Fruit fly (Drosophila melanogaster) whole organism, embryonic: ENCODE results near the gene CG42764.
A peak's percentile ranks its signal among the peaks of the same experiment; 100 is the strongest.

Source experiments
- Ada2b ChIP-seq: fragments of 200-800 bp; sonication (Bioruptor generic); IDR thresholded peaks from 2 replicates; pipeline ENCODE4 v1.3.6; 2022; ENCODE audit warnings: missing biosample characterization, missing genetic modification characterization
- Aef1 ChIP-seq: fragments of 200-800 bp; sonication (Bioruptor generic); IDR thresholded peaks from 3 replicates; pipeline ENCODE4 v1.3.6; 2022; ENCODE audit warnings: missing biosample characterization, missing genetic modification characterization
- Bteb2 ChIP-seq: fragments of 200-800 bp; sonication (Bioruptor generic); optimal IDR thresholded peaks from 2 replicates; lab custom pipeline; 2016; ENCODE audit warnings: missing biosample characterization, missing genetic modification characterization
- CG10267 ChIP-seq: fragments of 200-800 bp; sonication (Bioruptor generic); optimal IDR thresholded peaks from 2 replicates; lab custom pipeline; 2018; ENCODE audit warnings: missing biosample characterization, mild to moderate bottlenecking, missing genetic modification characterization, moderate library complexity
- CG12659 ChIP-seq: fragments of 200-800 bp; sonication (Bioruptor generic); optimal IDR thresholded peaks from 3 replicates; lab custom pipeline; 2017; ENCODE audit warnings: mild to moderate bottlenecking, missing biosample characterization, missing genetic modification reagents, missing genetic modification characterization
- CG13287 ChIP-seq: fragments of 200-800 bp; sonication (Bioruptor generic); IDR thresholded peaks from 2 replicates; pipeline ENCODE4 v1.3.6; 2022; ENCODE audit warnings: missing biosample characterization, missing genetic modification characterization; ENCODE audit not compliant: partially characterized antibody
- CG14667 ChIP-seq: fragments of 200-800 bp; sonication (Bioruptor generic); IDR thresholded peaks from 2 replicates; pipeline ENCODE4 v1.3.6; 2022; ENCODE audit warnings: missing biosample characterization, missing genetic modification characterization
- CG2199 ChIP-seq: fragments of 200-800 bp; sonication (Bioruptor generic); IDR thresholded peaks from 3 replicates; pipeline ENCODE4 v1.3.6; 2022; ENCODE audit warnings: missing biosample characterization, missing genetic modification characterization
- CG2712 ChIP-seq: fragments of 200-800 bp; optimal IDR thresholded peaks from 3 replicates; lab custom pipeline; 2019; ENCODE audit warnings: missing biosample characterization, mild to moderate bottlenecking, missing genetic modification characterization, moderate library complexity
- CG34224 ChIP-seq: fragments of 200-800 bp; sonication (Bioruptor generic); IDR thresholded peaks from 3 replicates; pipeline ENCODE4 v1.3.6; 2022; ENCODE audit warnings: missing biosample characterization, missing genetic modification characterization; ENCODE audit not compliant: partially characterized antibody
- CG4617 ChIP-seq: fragments of 200-800 bp; sonication (Bioruptor generic); optimal IDR thresholded peaks from 3 replicates; lab custom pipeline; 2016; ENCODE audit warnings: missing biosample characterization, missing genetic modification characterization, borderline replicate concordance
- CG6654 ChIP-seq: fragments of 200-800 bp; sonication (Bioruptor generic); optimal IDR thresholded peaks from 2 replicates; lab custom pipeline; 2017; ENCODE audit warnings: missing biosample characterization, mild to moderate bottlenecking, missing genetic modification characterization
- CG6791 ChIP-seq: fragments of 200-800 bp; sonication (Bioruptor generic); IDR thresholded peaks from 3 replicates; pipeline ENCODE4 v1.3.6; 2022; ENCODE audit warnings: missing biosample characterization, missing genetic modification characterization; ENCODE audit not compliant: partially characterized antibody
- Dll ChIP-seq: fragments of 200-800 bp; sonication (Bioruptor generic); IDR thresholded peaks from 4 replicates; pipeline ENCODE4 v1.3.6; 2022; ENCODE audit warnings: missing biosample characterization, missing genetic modification characterization; ENCODE audit not compliant: partially characterized antibody
- Doc3 ChIP-seq: fragments of 200-800 bp; sonication (Bioruptor generic); IDR thresholded peaks from 3 replicates; pipeline ENCODE4 v1.3.6; 2022; ENCODE audit warnings: missing biosample characterization, missing genetic modification characterization; ENCODE audit not compliant: partially characterized antibody
- Dp ChIP-seq: fragments of 200-800 bp; sonication (Bioruptor generic); optimal IDR thresholded peaks from 2 replicates; lab custom pipeline; 2018; ENCODE audit warnings: missing biosample characterization, mild to moderate bottlenecking, missing genetic modification characterization, moderate library complexity
- Dref ChIP-seq: fragments of 200-800 bp; sonication (Bioruptor generic); IDR thresholded peaks from 2 replicates; pipeline ENCODE4 v1.3.6; 2022; ENCODE audit warnings: missing biosample characterization, missing genetic modification characterization
- Elba2 ChIP-seq: fragments of 200-800 bp; sonication (Bioruptor generic); optimal IDR thresholded peaks from 3 replicates; lab custom pipeline; 2016; ENCODE audit warnings: missing biosample characterization, missing genetic modification characterization
- Fer2 ChIP-seq: fragments of 200-800 bp; sonication (Bioruptor generic); optimal IDR thresholded peaks from 2 replicates; lab custom pipeline; 2018; ENCODE audit warnings: missing biosample characterization, mild to moderate bottlenecking, missing genetic modification characterization, moderate library complexity
- Hr3 ChIP-seq: fragments of 200-800 bp; sonication (Bioruptor generic); optimal IDR thresholded peaks from 3 replicates; lab custom pipeline; 2016; ENCODE audit warnings: missing biosample characterization, missing genetic modification characterization
- MBD-R2 ChIP-seq: fragments of 200-800 bp; sonication (Bioruptor generic); IDR thresholded peaks from 2 replicates; pipeline ENCODE4 v1.3.6; 2022; ENCODE audit warnings: missing biosample characterization, missing genetic modification characterization
- MESR4 ChIP-seq: fragments of 200-800 bp; sonication (Bioruptor generic); optimal IDR thresholded peaks from 2 replicates; lab custom pipeline; 2018; ENCODE audit warnings: missing biosample characterization, mild to moderate bottlenecking, missing genetic modification characterization, moderate library complexity
- Myb ChIP-seq: fragments of 200-800 bp; sonication (Bioruptor generic); optimal IDR thresholded peaks from 2 replicates; lab custom pipeline; 2016; ENCODE audit warnings: missing biosample characterization, missing genetic modification characterization
- Nf-YB ChIP-seq: fragments of 200-800 bp; sonication (Bioruptor generic); optimal IDR thresholded peaks from 3 replicates; lab custom pipeline; 2019; ENCODE audit warnings: missing biosample characterization, mild to moderate bottlenecking, missing genetic modification characterization, moderate library complexity
- Scr ChIP-seq: fragments of 200-800 bp; sonication (Bioruptor generic); IDR thresholded peaks from 2 replicates; pipeline ENCODE4 v1.3.6; 2022; ENCODE audit warnings: missing biosample characterization, missing genetic modification characterization; ENCODE audit not compliant: partially characterized antibody
- Sry-β ChIP-seq: fragments of 200-800 bp; sonication (Bioruptor generic); optimal IDR thresholded peaks from 2 replicates; lab custom pipeline; 2018; ENCODE audit warnings: missing biosample characterization, mild to moderate bottlenecking, missing genetic modification characterization, moderate library complexity
- Sry-δ ChIP-seq: fragments of 200-800 bp; sonication (Bioruptor generic); optimal IDR thresholded peaks from 2 replicates; lab custom pipeline; 2016; ENCODE audit warnings: missing biosample characterization, missing genetic modification characterization
- Ssrp ChIP-seq: fragments of 200-800 bp; sonication (Bioruptor generic); optimal IDR thresholded peaks from 2 replicates; lab custom pipeline; 2018; ENCODE audit warnings: missing biosample characterization, mild to moderate bottlenecking, missing genetic modification characterization, moderate library complexity
- amos ChIP-seq: fragments of 200-800 bp; sonication (Bioruptor generic); IDR thresholded peaks from 2 replicates; pipeline ENCODE4 v1.3.6; 2022; ENCODE audit warnings: missing biosample characterization, missing genetic modification characterization; ENCODE audit not compliant: partially characterized antibody
- bbx ChIP-seq: fragments of 200-800 bp; sonication (Bioruptor generic); IDR thresholded peaks from 2 replicates; pipeline ENCODE4 v1.3.6; 2022; ENCODE audit warnings: missing biosample characterization, missing genetic modification characterization; ENCODE audit not compliant: partially characterized antibody
- chinmo ChIP-seq: fragments of 200-800 bp; sonication (Bioruptor generic); IDR thresholded peaks from 4 replicates; pipeline ENCODE4 v1.3.6; 2022; ENCODE audit warnings: missing biosample characterization, missing genetic modification characterization; ENCODE audit not compliant: partially characterized antibody
- fd3F ChIP-seq: fragments of 200-800 bp; sonication (Bioruptor generic); optimal IDR thresholded peaks from 2 replicates; lab custom pipeline; 2018; ENCODE audit warnings: missing biosample characterization, mild to moderate bottlenecking, missing genetic modification characterization, moderate library complexity
- gfzf ChIP-seq: fragments of 200-800 bp; sonication (Bioruptor generic); optimal IDR thresholded peaks from 2 replicates; lab custom pipeline; 2016; ENCODE audit warnings: missing biosample characterization, mild to moderate bottlenecking, missing genetic modification characterization, moderate library complexity
- her ChIP-seq: fragments of 200-800 bp; sonication (Bioruptor generic); optimal IDR thresholded peaks from 2 replicates; lab custom pipeline; 2016; ENCODE audit warnings: missing biosample characterization, missing genetic modification characterization
- luna ChIP-seq: fragments of 200-800 bp; sonication (Bioruptor generic); optimal IDR thresholded peaks from 2 replicates; lab custom pipeline; 2016; ENCODE audit warnings: missing biosample characterization, missing genetic modification characterization
- nerfin-1 ChIP-seq: fragments of 200-800 bp; sonication (Bioruptor generic); optimal IDR thresholded peaks from 3 replicates; lab custom pipeline; 2019; ENCODE audit warnings: missing biosample characterization, mild to moderate bottlenecking, missing genetic modification characterization, moderate library complexity
- nom ChIP-seq: fragments of 200-800 bp; sonication (Bioruptor generic); optimal IDR thresholded peaks from 2 replicates; lab custom pipeline; 2017; ENCODE audit warnings: missing biosample characterization, missing genetic modification characterization, mild to moderate bottlenecking, moderate library complexity, missing genetic modification reagents
- odd ChIP-seq: fragments of 200-800 bp; sonication (Bioruptor generic); optimal IDR thresholded peaks from 2 replicates; lab custom pipeline; 2017; ENCODE audit warnings: missing biosample characterization, mild to moderate bottlenecking, missing genetic modification characterization
- pzg ChIP-seq: fragments of 200-800 bp; sonication (Bioruptor generic); optimal IDR thresholded peaks from 3 replicates; lab custom pipeline; 2018; ENCODE audit warnings: missing biosample characterization, mild to moderate bottlenecking, missing genetic modification characterization, moderate library complexity
- row ChIP-seq: fragments of 200-800 bp; sonication (Bioruptor generic); IDR thresholded peaks from 3 replicates; pipeline ENCODE4 v1.3.6; 2022; ENCODE audit warnings: missing biosample characterization, missing genetic modification characterization
- sna ChIP-seq: fragments of 200-800 bp; sonication (Bioruptor generic); IDR thresholded peaks from 2 replicates; pipeline ENCODE4 v1.3.6; 2022; ENCODE audit warnings: missing biosample characterization, missing genetic modification characterization; ENCODE audit not compliant: partially characterized antibody
- stwl ChIP-seq: fragments of 200-800 bp; sonication (Bioruptor generic); optimal IDR thresholded peaks from 3 replicates; lab custom pipeline; 2018; ENCODE audit warnings: missing biosample characterization, mild to moderate bottlenecking, missing genetic modification characterization, moderate library complexity
- tgo ChIP-seq: fragments of 200-800 bp; sonication (Bioruptor generic); IDR thresholded peaks from 3 replicates; pipeline ENCODE4 v1.3.6; 2022; ENCODE audit warnings: missing biosample characterization, missing genetic modification characterization
- trem ChIP-seq: fragments of 200-800 bp; optimal IDR thresholded peaks from 3 replicates; lab custom pipeline; 2019; ENCODE audit warnings: missing biosample characterization, mild to moderate bottlenecking, missing genetic modification characterization, moderate library complexity
- trh ChIP-seq: fragments of 200-800 bp; sonication (Bioruptor generic); optimal IDR thresholded peaks from 2 replicates; lab custom pipeline; 2016; ENCODE audit warnings: missing biosample characterization, missing genetic modification characterization
- vvl ChIP-seq: fragments of 200-800 bp; sonication (Bioruptor generic); IDR thresholded peaks from 2 replicates; pipeline ENCODE4 v1.3.6; 2022; ENCODE audit warnings: missing biosample characterization, missing genetic modification characterization
- z ChIP-seq: fragments of 200-800 bp; sonication (Bioruptor generic); IDR thresholded peaks from 3 replicates; pipeline ENCODE4 v1.3.6; 2022; ENCODE audit warnings: missing biosample characterization, missing genetic modification characterization
- zfh2 ChIP-seq: fragments of 200-800 bp; sonication (Bioruptor generic); optimal IDR thresholded peaks from 2 replicates; lab custom pipeline; 2016; ENCODE audit warnings: missing biosample characterization, missing genetic modification characterization

Gene CG42764

dm6 chr3L:20430182-20430581 lies 35.7 kb downstream of the CG42764 start, which contains the start of gene CG5262 (continued):
- TF ChIP-seq CG2199 (peak; percentile 48; the same call in 1 of the 3 replicates), CG2712 (tag; lab: Kevin White, UChicago) (peak; percentile 30), Elba2 (GFP tag; lab: Kevin White, UChicago) (peak; percentile 82), CG10267 (tag; lab: Kevin White, UChicago) (peak; percentile 44), vvl (peak; percentile 76), sna (GFP tag; lab: Robert Waterston, UW) (0 out of 2 replicates have a peak, but pooled peaks have one; percentile 15), CG13287 (GFP tag; lab: Robert Waterston, UW) (peak; percentile 45; the same call in 1 of the 2 replicates), stwl (tag; lab: Kevin White, UChicago) (peak; percentile 79), luna (GFP tag; lab: Kevin White, UChicago) (no peak), row (GFP tag; lab: Robert Waterston, UW) (0 out of 3 replicates have a peak, but pooled peaks have one; percentile 16), Sry-β (GFP tag; lab: Kevin White, UChicago) (no peak), CG14667 (GFP tag; lab: Robert Waterston, UW) (no peak), Ssrp (tag; lab: Kevin White, UChicago) (no peak), trh (GFP tag; lab: Kevin White, UChicago) (no peak), Aef1 (no peak), Sry-δ (GFP tag; lab: Kevin White, UChicago) (peak; percentile 57), CG12659 (GFP tag; lab: Kevin White, UChicago) (peak; percentile 21), MBD-R2 (peak; percentile 64), z (no peak), CG4617 (peak; percentile 83), CG6654 (GFP tag; lab: Kevin White, UChicago) (no peak), Hr3 (no peak), nom (peak; percentile 60), Scr (GFP tag; lab: Robert Waterston, UW) (peak; percentile 28; the same call in 1 of the 2 replicates), Fer2 (tag; lab: Kevin White, UChicago) (no peak), MESR4 (GFP tag; lab: Kevin White, UChicago) (peak; percentile 67), Dref (GFP tag; lab: Robert Waterston, UW) (peak; percentile 43; the same call in 1 of the 2 replicates), Bteb2 (GFP tag; lab: Kevin White, UChicago) (no peak), Dp (peak; percentile 90), Nf-YB (GFP tag; lab: Kevin White, UChicago) (peak; percentile 64), gfzf (GFP tag; lab: Kevin White, UChicago) (peak; percentile 91), tgo (no peak), fd3F (GFP tag; lab: Kevin White, UChicago) (no peak), odd (GFP tag; lab: Kevin White, UChicago) (no peak)

dm6 chr3L:20427449-20427848 lies 38.4 kb downstream of the CG42764 start, which contains the start of gene CG5274:
Gene CG5274, minus strand, starts transcription at chr3L:20427666.
- peak; percentile 62 for TF ChIP-seq CG34224 (GFP tag; lab: Robert Waterston, UW)
- TF ChIP-seq Doc3 (GFP tag; lab: Robert Waterston, UW): peak; percentile 30; the same call in 1 of the 3 replicates
- TF ChIP-seq amos (GFP tag; lab: Robert Waterston, UW): peak; percentile 58; the same call in 1 of the 2 replicates
- TF ChIP-seq Dref (GFP tag; lab: Robert Waterston, UW): peak; percentile 73
- TF ChIP-seq trem (tag; lab: Kevin White, UChicago): peak; percentile 23
- TF ChIP-seq Ada2b (GFP tag; lab: Robert Waterston, UW): no peak
- TF ChIP-seq Dp: peak; percentile 53
- peak; percentile 62 for TF ChIP-seq Myb (GFP tag; lab: Kevin White, UChicago)
- TF ChIP-seq her (GFP tag; lab: Kevin White, UChicago): no peak
- TF ChIP-seq Scr (GFP tag; lab: Robert Waterston, UW): peak; percentile 42
- peak; percentile 56 for TF ChIP-seq MESR4 (GFP tag; lab: Kevin White, UChicago)
- TF ChIP-seq Sry-δ (GFP tag; lab: Kevin White, UChicago): peak; percentile 79
- peak; percentile 33 for TF ChIP-seq nerfin-1 (tag; lab: Kevin White, UChicago)
- TF ChIP-seq bbx (GFP tag; lab: Robert Waterston, UW): peak; percentile 52; the same call in 1 of the 2 replicates
- TF ChIP-seq gfzf (GFP tag; lab: Kevin White, UChicago): peak; percentile 52
- no peak for TF ChIP-seq Hr3
- TF ChIP-seq zfh2 (GFP tag; lab: Kevin White, UChicago): no peak
- TF ChIP-seq Dll (GFP tag; lab: Robert Waterston, UW): 0 out of 4 replicates have a peak, but pooled peaks have one; percentile 37
- peak; percentile 51 for TF ChIP-seq pzg (GFP tag; lab: Kevin White, UChicago)
- peak; percentile 70 for TF ChIP-seq CG6791 (GFP tag; lab: Robert Waterston, UW)
- 0 out of 4 replicates have a peak, but pooled peaks have one; percentile 41 for TF ChIP-seq chinmo
